Worm (Caenorhabditis elegans) whole organism, L1 larva: ENCODE data around the gene rpl-5.

Experiments used
- C04F5.9 ChIP-seq: sonication (generic microtip); optimal IDR thresholded peaks from 2 replicates; lab custom pipeline; 2016; ENCODE audit warnings: missing genetic modification characterization, missing compliant biosample characterization
- C16A3.4 ChIP-seq: fragments of 150-350 bp; optimal IDR thresholded peaks from 2 replicates; lab custom pipeline; 2014; ENCODE audit warnings: missing biosample characterization, missing genetic modification characterization
- F16B12.6 ChIP-seq: fragments of 150-350 bp; optimal IDR thresholded peaks from 2 replicates; lab custom pipeline; 2014; ENCODE audit warnings: missing biosample characterization, missing genetic modification characterization
- Y116A8C.19 ChIP-seq: sonication (generic microtip); optimal IDR thresholded peaks from 2 replicates; lab custom pipeline; 2016; ENCODE audit warnings: missing compliant biosample characterization, missing genetic modification characterization, borderline replicate concordance
- aha-1 ChIP-seq: fragments of 150-350 bp; optimal IDR thresholded peaks from 2 replicates; lab custom pipeline; 2014; ENCODE audit warnings: missing biosample characterization, missing genetic modification characterization
- aly-2 ChIP-seq: fragments of 150-350 bp; optimal IDR thresholded peaks from 2 replicates; lab custom pipeline; 2014; ENCODE audit warnings: missing biosample characterization, missing genetic modification characterization
- ama-1 ChIP-seq: fragments of 150-350 bp; optimal IDR thresholded peaks from 2 replicates; lab custom pipeline; 2014
- ceh-8 ChIP-seq: fragments of 200-800 bp; sonication (Bioruptor generic); optimal IDR thresholded peaks from 2 replicates; lab custom pipeline; 2018; ENCODE audit warnings: mild to moderate bottlenecking, missing genetic modification characterization, moderate library complexity, missing compliant biosample characterization
- ceh-88 ChIP-seq: fragments of 200-800 bp; sonication (Bioruptor generic); IDR thresholded peaks from 2 replicates; pipeline ENCODE4 v1.3.6; 2022; ENCODE audit warnings: missing genetic modification characterization, missing compliant biosample characterization
- ces-1 ChIP-seq: fragments of 150-350 bp; optimal IDR thresholded peaks from 2 replicates; lab custom pipeline; 2014; ENCODE audit warnings: missing biosample characterization, missing genetic modification reagents, missing genetic modification characterization
- dpl-1 ChIP-seq, 3 experiments: fragments of 150-350 bp in 2 of 3; sonication (generic microtip) in 1 of 3; optimal IDR thresholded peaks; 2 replicates each; lab custom pipeline; 2014 to 2017; ENCODE audit warnings: missing biosample characterization in 3 of 3, missing genetic modification characterization in 3 of 3, missing genetic modification reagents in 3 of 3
- efl-1 ChIP-seq, 4 experiments: fragments of 150-350 bp; optimal IDR thresholded peaks in 3 of 4; peaks in 1 of 4; 1 replicate in 1 of 4; 2 replicates in 3 of 4; lab custom pipeline; 2014; ENCODE audit warnings: missing biosample characterization in 2 of 4, missing genetic modification characterization in 2 of 4, missing genetic modification reagents in 2 of 4
- egl-13 ChIP-seq: sonication (generic microtip); optimal IDR thresholded peaks from 2 replicates; lab custom pipeline; 2016; ENCODE audit warnings: missing genotype, missing genetic modification reagents, missing genetic modification characterization, missing compliant biosample characterization
- egl-27 ChIP-seq, 2 experiments: fragments of 150-350 bp in 1 of 2; sonication (generic microtip); optimal IDR thresholded peaks; 3 replicates each; lab custom pipeline; 2017 to 2018; ENCODE audit warnings: missing biosample characterization in 2 of 2, missing genetic modification characterization in 2 of 2, missing genetic modification reagents in 2 of 2
- fkh-10 ChIP-seq: sonication (generic microtip); optimal IDR thresholded peaks from 2 replicates; lab custom pipeline; 2017; ENCODE audit warnings: missing biosample characterization, missing genetic modification reagents, missing genetic modification characterization
- fkh-8 ChIP-seq: sonication (generic microtip); optimal IDR thresholded peaks from 2 replicates; lab custom pipeline; 2016; ENCODE audit warnings: mild to moderate bottlenecking, missing genetic modification characterization, missing compliant biosample characterization
- hlh-17 ChIP-seq: fragments of 200-800 bp; sonication (Bioruptor generic); optimal IDR thresholded peaks from 2 replicates; lab custom pipeline; 2018; ENCODE audit warnings: missing genetic modification characterization, mild to moderate bottlenecking, missing compliant biosample characterization, moderate library complexity, borderline replicate concordance
- hpl-2 ChIP-seq: fragments of 150-350 bp; optimal IDR thresholded peaks from 2 replicates; lab custom pipeline; 2014; ENCODE audit warnings: missing biosample characterization, missing genetic modification reagents, missing genetic modification characterization
- irx-1 ChIP-seq: sonication (generic microtip); optimal IDR thresholded peaks from 2 replicates; lab custom pipeline; 2016; ENCODE audit warnings: missing genetic modification characterization, missing compliant biosample characterization
- lin-13 ChIP-seq: fragments of 150-350 bp; optimal IDR thresholded peaks from 2 replicates; lab custom pipeline; 2014; ENCODE audit warnings: missing biosample characterization, missing genetic modification reagents, missing genetic modification characterization
- lin-14 ChIP-seq: fragments of 200-800 bp; sonication (Bioruptor generic); optimal IDR thresholded peaks from 2 replicates; lab custom pipeline; 2018; ENCODE audit warnings: mild to moderate bottlenecking, missing genetic modification characterization, moderate library complexity, missing compliant biosample characterization
- lin-35 ChIP-seq, 2 experiments: fragments of 150-350 bp; optimal IDR thresholded peaks; 2 replicates each; lab custom pipeline; 2014; ENCODE audit warnings: missing biosample characterization in 2 of 2, missing genetic modification characterization in 2 of 2, missing genetic modification reagents in 2 of 2
- mab-9 ChIP-seq: fragments of 200-800 bp; sonication (Bioruptor generic); IDR thresholded peaks from 2 replicates; pipeline ENCODE4 v1.3.6; 2022; ENCODE audit warnings: missing genetic modification reagents, missing genetic modification characterization, missing compliant biosample characterization
- mdl-1 ChIP-seq, 2 experiments: fragments of 150-350 bp; optimal IDR thresholded peaks; 2 replicates each; lab custom pipeline; 2014 to 2017; ENCODE audit warnings: missing biosample characterization in 2 of 2, missing genetic modification characterization in 2 of 2, inconsistent platforms in 1 of 2
- mef-2 ChIP-seq: fragments of 150-350 bp; optimal IDR thresholded peaks from 2 replicates; lab custom pipeline; 2014; ENCODE audit warnings: missing biosample characterization, missing genetic modification characterization
- nhr-12 ChIP-seq: sonication (generic microtip); optimal IDR thresholded peaks from 2 replicates; lab custom pipeline; 2017; ENCODE audit warnings: missing biosample characterization, missing genetic modification characterization
- nhr-20 ChIP-seq: sonication (generic microtip); optimal IDR thresholded peaks from 2 replicates; lab custom pipeline; 2016; ENCODE audit warnings: mild to moderate bottlenecking, missing genetic modification characterization, missing compliant biosample characterization
- nhr-237 ChIP-seq: fragments of 150-350 bp; optimal IDR thresholded peaks from 2 replicates; lab custom pipeline; 2014; ENCODE audit warnings: missing biosample characterization, missing genetic modification characterization
- nhr-47 ChIP-seq: sonication (generic microtip); optimal IDR thresholded peaks from 2 replicates; lab custom pipeline; 2016; ENCODE audit warnings: mild to moderate bottlenecking, missing genetic modification characterization, moderate library complexity, missing compliant biosample characterization
- nhr-71 ChIP-seq: sonication (generic microtip); optimal IDR thresholded peaks from 2 replicates; lab custom pipeline; 2016; ENCODE audit warnings: mild to moderate bottlenecking, missing genetic modification characterization, moderate library complexity, missing compliant biosample characterization
- nhr-76 ChIP-seq: sonication (generic microtip); optimal IDR thresholded peaks from 2 replicates; lab custom pipeline; 2017; ENCODE audit warnings: missing biosample characterization, missing genetic modification characterization
- nhr-77 ChIP-seq: fragments of 150-350 bp; optimal IDR thresholded peaks from 2 replicates; lab custom pipeline; 2014; ENCODE audit warnings: missing biosample characterization, missing genetic modification characterization
- nhr-85 ChIP-seq: sonication (generic microtip); peaks from one replicate; lab custom pipeline; 2016; ENCODE audit warnings: missing genetic modification characterization, inconsistent platforms, missing compliant biosample characterization
- pag-3 ChIP-seq: sonication (generic microtip); optimal IDR thresholded peaks from 2 replicates; lab custom pipeline; 2017; ENCODE audit warnings: missing genetic modification characterization, mild to moderate bottlenecking, missing compliant biosample characterization, antibody characterized with exemption, borderline replicate concordance; ENCODE audit not compliant: insufficient read depth
- pax-3 ChIP-seq: fragments of 200-800 bp; sonication (Bioruptor generic); optimal IDR thresholded peaks from 2 replicates; lab custom pipeline; 2018; ENCODE audit warnings: mild to moderate bottlenecking, missing genetic modification characterization, moderate library complexity, missing compliant biosample characterization
- pqm-1 ChIP-seq: sonication (generic microtip); optimal IDR thresholded peaks from 3 replicates; lab custom pipeline; 2017; ENCODE audit warnings: missing biosample characterization, missing genetic modification characterization
- rnt-1 ChIP-seq: sonication (generic microtip); optimal IDR thresholded peaks from 2 replicates; lab custom pipeline; 2016; ENCODE audit warnings: mild to moderate bottlenecking, missing genetic modification characterization, moderate library complexity, missing compliant biosample characterization
- skn-1 ChIP-seq: fragments of 150-350 bp; optimal IDR thresholded peaks from 2 replicates; lab custom pipeline; 2014; ENCODE audit warnings: missing biosample characterization, missing genetic modification characterization
- snu-23 ChIP-seq: sonication (generic microtip); optimal IDR thresholded peaks from 2 replicates; lab custom pipeline; 2016; ENCODE audit warnings: missing genetic modification characterization, missing compliant biosample characterization
- sptf-1 ChIP-seq: fragments of 150-350 bp; optimal IDR thresholded peaks from 2 replicates; lab custom pipeline; 2014; ENCODE audit warnings: missing biosample characterization, missing genetic modification characterization
- swsn-7 ChIP-seq: sonication (generic microtip); optimal IDR thresholded peaks from 2 replicates; lab custom pipeline; 2016; ENCODE audit warnings: missing genetic modification characterization, missing compliant biosample characterization
- tbx-2 ChIP-seq: sonication (generic microtip); optimal IDR thresholded peaks from 2 replicates; lab custom pipeline; 2016; ENCODE audit warnings: missing genetic modification characterization, missing compliant biosample characterization
- tlp-1 ChIP-seq: fragments of 150-350 bp; optimal IDR thresholded peaks from 2 replicates; lab custom pipeline; 2014; ENCODE audit warnings: missing biosample characterization, missing genetic modification characterization
- unc-130 ChIP-seq: fragments of 150-350 bp; optimal IDR thresholded peaks from 2 replicates; lab custom pipeline; 2017; ENCODE audit warnings: missing biosample characterization, missing genetic modification characterization, inconsistent platforms
- unc-30 ChIP-seq: sonication (generic microtip); optimal IDR thresholded peaks from 2 replicates; lab custom pipeline; 2017; ENCODE audit warnings: missing biosample characterization, missing genetic modification characterization
- unc-62 ChIP-seq: fragments of 150-350 bp; optimal IDR thresholded peaks from 2 replicates; lab custom pipeline; 2014; ENCODE audit warnings: missing biosample characterization, missing genetic modification reagents, missing genetic modification characterization
- unc-86 ChIP-seq: sonication (generic microtip); optimal IDR thresholded peaks from 2 replicates; lab custom pipeline; 2016; ENCODE audit warnings: missing genetic modification characterization, missing compliant biosample characterization
- unc-98 ChIP-seq: fragments of 200-800 bp; sonication (Bioruptor generic); IDR thresholded peaks from 2 replicates; pipeline ENCODE4 v1.3.6; 2022; ENCODE audit warnings: missing genetic modification characterization, missing compliant biosample characterization
- xbp-1 ChIP-seq: sonication (generic microtip); optimal IDR thresholded peaks from 2 replicates; lab custom pipeline; 2016; ENCODE audit warnings: missing genetic modification characterization, missing compliant biosample characterization

rpl-5 gene

DNA sequence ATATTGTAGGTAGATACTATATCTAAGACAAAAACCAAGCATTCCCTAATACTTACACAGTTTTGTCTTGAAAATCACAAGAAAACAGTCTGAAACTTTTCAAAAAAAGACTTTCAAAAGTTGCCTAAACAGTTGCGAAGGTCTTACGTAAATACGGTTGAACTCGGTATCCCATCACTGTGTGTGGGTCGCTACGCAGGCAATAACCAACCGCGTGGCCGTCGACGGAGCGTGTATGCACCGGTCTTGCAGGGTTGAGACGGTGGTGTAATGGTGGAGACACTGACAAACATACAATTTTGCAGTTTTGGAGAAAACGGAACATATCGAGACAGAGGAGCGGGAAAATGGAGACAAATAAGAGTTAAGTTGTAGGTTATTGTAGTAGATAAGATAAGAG lies 8.5 kb upstream of the rpl-5 start, which contains the start of gene iff-2 (continued):
- TF ChIP-seq tbx-2 (tag; lab: Kevin White, UChicago), result peak; percentile 99
- TF ChIP-seq Y116A8C.19 (tag; lab: Kevin White, UChicago), result no peak
- TF ChIP-seq ceh-8, result peak; percentile 95
- no peak for TF ChIP-seq sptf-1 (tag; lab: Kevin White, UChicago)
- peak; percentile 98 for TF ChIP-seq efl-1 (optimal IDR thresholded peaks at IDR 0.05; lab: Kevin White, UChicago)
- peak; percentile 91 to 100 for TF ChIP-seq efl-1 (GFP tag; optimal IDR thresholded peaks at IDR 0.05 in 1 of 2; lab: Kevin White, UChicago)
- peak; percentile 99 for TF ChIP-seq swsn-7 (tag; lab: Kevin White, UChicago)
- peak; percentile 99 for TF ChIP-seq hpl-2
- TF ChIP-seq mef-2 (tag; lab: Kevin White, UChicago), result peak; percentile 97
- peak; percentile 98 for TF ChIP-seq egl-13 (tag; lab: Kevin White, UChicago)
- peak; percentile 86 for TF ChIP-seq nhr-76
- TF ChIP-seq xbp-1, result peak; percentile 99
- no peak for TF ChIP-seq tlp-1
- peak; percentile 97 for TF ChIP-seq ceh-88
- peak; percentile 83; the same call in 1 of the 2 replicates for TF ChIP-seq unc-98 (GFP tag; lab: Robert Waterston, UW)
- TF ChIP-seq lin-14 (GFP tag; lab: Kevin White, UChicago), result peak; percentile 100
- TF ChIP-seq ces-1 (GFP tag; lab: Kevin White, UChicago), result no peak
- TF ChIP-seq nhr-77, result peak; percentile 100
- peak; percentile 99 for TF ChIP-seq nhr-237
- TF ChIP-seq hlh-17 (GFP tag; lab: Kevin White, UChicago), result no peak
- TF ChIP-seq irx-1 (tag; lab: Kevin White, UChicago), result peak; percentile 96
- peak; percentile 90 to 96 for TF ChIP-seq egl-27 (tag; optimal IDR thresholded peaks at IDR 0.05; lab: Kevin White, UChicago)
- TF ChIP-seq fkh-8 (tag; lab: Kevin White, UChicago), result peak; percentile 100
- TF ChIP-seq nhr-20 (tag; lab: Kevin White, UChicago), result peak; percentile 100
- TF ChIP-seq unc-86, result peak; percentile 99
- TF ChIP-seq fkh-10 (GFP tag; lab: Kevin White, UChicago), result peak; percentile 99
- TF ChIP-seq unc-62, result peak; percentile 86
- TF ChIP-seq aly-2 (tag; lab: Kevin White, UChicago), result peak; percentile 93
- peak; percentile 100 for TF ChIP-seq C16A3.4 (tag; lab: Kevin White, UChicago)
- no peak for TF ChIP-seq unc-30 (tag; lab: Kevin White, UChicago)
- peak; percentile 99 for TF ChIP-seq unc-130 (tag; lab: Kevin White, UChicago)
- peak; percentile 98 for TF ChIP-seq rnt-1 (tag; lab: Kevin White, UChicago)
- peak; percentile 100 for TF ChIP-seq nhr-71 (tag; lab: Kevin White, UChicago)

DNA sequence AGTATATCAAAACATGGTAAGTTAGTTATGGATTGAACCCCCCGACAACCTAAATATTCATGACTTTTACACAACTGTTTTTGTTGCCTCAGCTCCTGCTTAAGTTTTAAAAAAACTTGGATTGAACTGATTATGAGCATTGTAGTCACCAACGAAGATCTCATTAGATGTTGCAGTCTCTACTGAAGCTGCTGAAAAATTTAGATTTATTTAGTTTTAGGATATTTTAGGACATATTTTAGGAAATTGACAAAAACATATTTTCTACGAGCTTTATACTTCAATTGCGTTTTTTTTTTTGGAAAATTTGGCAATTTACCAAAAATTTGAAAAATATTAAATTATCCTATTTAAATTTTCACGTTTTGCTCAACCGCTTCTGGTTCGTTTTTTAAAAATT lies 7.7 kb upstream of the rpl-5 start, which contains the start of gene F54C9.14:
TSS of gene F54C9.14 (plus strand) at position 301 of the 400 bp plus-strand sequence.
- TF ChIP-seq pax-3 (tag; lab: Kevin White, UChicago), result no peak
- peak; percentile 25 for TF ChIP-seq nhr-85 (tag; lab: Kevin White, UChicago)
- no peak for TF ChIP-seq pqm-1 (tag; lab: Kevin White, UChicago)

ce11 chrII:8566039-8566438 lies 3.7 kb upstream of the rpl-5 start, which contains the start of gene stc-1:
stc-1 (minus strand) TSS chrII:8566139.
- TF ChIP-seq lin-13 (GFP tag; lab: Kevin White, UChicago), result peak; percentile 27
- no peak for TF ChIP-seq pag-3 (tag; lab: Kevin White, UChicago)
- no peak for TF ChIP-seq ces-1 (GFP tag; lab: Kevin White, UChicago)
- TF ChIP-seq skn-1 (tag; lab: Kevin White, UChicago), result peak; percentile 30
- peak; percentile 35 for TF ChIP-seq nhr-85 (tag; lab: Kevin White, UChicago)
- TF ChIP-seq lin-35 (GFP tag; optimal IDR thresholded peaks at IDR 0.05; lab: Kevin White, UChicago), result peak; percentile 67 to 94
- TF ChIP-seq C04F5.9 (tag; lab: Kevin White, UChicago), result no peak
- TF ChIP-seq mdl-1 (tag; optimal IDR thresholded peaks at IDR 0.05; lab: Kevin White, UChicago), result no peak
- peak; percentile 23 for TF ChIP-seq ama-1 (lab: Kevin White, UChicago)
- TF ChIP-seq dpl-1 (GFP tag; optimal IDR thresholded peaks at IDR 0.05; lab: Kevin White, UChicago), result peak; percentile 65 to 86 (median 79)
- no peak for TF ChIP-seq nhr-20 (tag; lab: Kevin White, UChicago)
- TF ChIP-seq hlh-17 (GFP tag; lab: Kevin White, UChicago), result no peak
- no peak for TF ChIP-seq ceh-88
- no peak for TF ChIP-seq aha-1
- TF ChIP-seq nhr-47 (tag; lab: Kevin White, UChicago), result no peak
- TF ChIP-seq snu-23 (GFP tag; lab: Kevin White, UChicago), result peak; percentile 18
- TF ChIP-seq efl-1 (optimal IDR thresholded peaks at IDR 0.05; lab: Kevin White, UChicago), result peak in 1 of 2 experiments; percentile 82
- TF ChIP-seq efl-1 (GFP tag; optimal IDR thresholded peaks at IDR 0.05 in 1 of 2; lab: Kevin White, UChicago), result peak; percentile 86 to 98
- TF ChIP-seq F16B12.6 (tag; lab: Kevin White, UChicago), result peak; percentile 26
- TF ChIP-seq lin-14 (GFP tag; lab: Kevin White, UChicago), result no peak
- no peak for TF ChIP-seq unc-130 (tag; lab: Kevin White, UChicago)
- no peak for TF ChIP-seq nhr-12 (tag; lab: Kevin White, UChicago)
- TF ChIP-seq mab-9 (GFP tag; lab: Robert Waterston, UW), result no peak
